Worm (Caenorhabditis elegans) whole organism, early embryonic: Measurements from ENCODE around the gene pot-1.

ENCODE experiments used
- B0310.2 ChIP-seq: sonication (generic microtip); optimal IDR thresholded peaks from 2 replicates; lab custom pipeline; 2016; ENCODE audit warnings: mild to moderate bottlenecking, missing genetic modification characterization, missing compliant biosample characterization
- F13C5.2 ChIP-seq: sonication (generic microtip); optimal IDR thresholded peaks from 2 replicates; lab custom pipeline; 2017; ENCODE audit warnings: mild to moderate bottlenecking, missing genetic modification characterization, inconsistent platforms, missing compliant biosample characterization
- aly-1 ChIP-seq: sonication (generic microtip); optimal IDR thresholded peaks from 2 replicates; lab custom pipeline; 2016; ENCODE audit warnings: missing genetic modification characterization, missing compliant biosample characterization
- ama-1 ChIP-seq: fragments of 150-350 bp; optimal IDR thresholded peaks from 2 replicates; lab custom pipeline; 2014
- ceh-13 ChIP-seq: fragments of 200-800 bp; sonication (Bioruptor generic); optimal IDR thresholded peaks from 2 replicates; lab custom pipeline; 2018; ENCODE audit warnings: mild to moderate bottlenecking, missing genetic modification characterization, missing compliant biosample characterization
- ceh-36 ChIP-seq: sonication (generic microtip); optimal IDR thresholded peaks from 2 replicates; lab custom pipeline; 2016; ENCODE audit warnings: missing genetic modification characterization, inconsistent platforms, missing compliant biosample characterization
- flt-1 ChIP-seq: fragments of 200-800 bp; sonication (Bioruptor generic); IDR thresholded peaks from 2 replicates; pipeline ENCODE4 v1.3.6; 2022; ENCODE audit warnings: missing genetic modification characterization, missing compliant biosample characterization
- hmbx-1 ChIP-seq: sonication (generic microtip); optimal IDR thresholded peaks from 2 replicates; lab custom pipeline; 2016; ENCODE audit warnings: mild to moderate bottlenecking, missing genetic modification characterization, missing compliant biosample characterization
- hmg-4 ChIP-seq: fragments of 200-800 bp; sonication (Bioruptor generic); optimal IDR thresholded peaks from 2 replicates; lab custom pipeline; 2018; ENCODE audit warnings: mild to moderate bottlenecking, missing genetic modification characterization, missing compliant biosample characterization
- hnd-1 ChIP-seq: sonication (generic microtip); optimal IDR thresholded peaks from 2 replicates; lab custom pipeline; 2016; ENCODE audit warnings: missing genetic modification characterization, missing compliant biosample characterization
- scrt-1 ChIP-seq: fragments of 200-800 bp; sonication (Bioruptor generic); IDR thresholded peaks from 2 replicates; pipeline ENCODE4 v1.3.6; 2022; ENCODE audit warnings: missing genetic modification characterization, missing compliant biosample characterization
- sea-1 ChIP-seq: fragments of 200-800 bp; sonication (Bioruptor generic); conservative IDR thresholded peaks from 2 replicates; pipeline ENCODE4 v1.3.6; 2022; ENCODE audit warnings: missing genetic modification characterization, missing compliant biosample characterization
- tbx-11 ChIP-seq: fragments of 200-800 bp; sonication (Bioruptor generic); IDR thresholded peaks from 2 replicates; pipeline ENCODE4 v1.3.6; 2022; ENCODE audit warnings: missing genetic modification characterization, missing compliant biosample characterization
- tra-4 ChIP-seq: sonication (generic microtip); optimal IDR thresholded peaks from 2 replicates; lab custom pipeline; 2017; ENCODE audit warnings: missing genetic modification characterization, missing compliant biosample characterization

DNA sequence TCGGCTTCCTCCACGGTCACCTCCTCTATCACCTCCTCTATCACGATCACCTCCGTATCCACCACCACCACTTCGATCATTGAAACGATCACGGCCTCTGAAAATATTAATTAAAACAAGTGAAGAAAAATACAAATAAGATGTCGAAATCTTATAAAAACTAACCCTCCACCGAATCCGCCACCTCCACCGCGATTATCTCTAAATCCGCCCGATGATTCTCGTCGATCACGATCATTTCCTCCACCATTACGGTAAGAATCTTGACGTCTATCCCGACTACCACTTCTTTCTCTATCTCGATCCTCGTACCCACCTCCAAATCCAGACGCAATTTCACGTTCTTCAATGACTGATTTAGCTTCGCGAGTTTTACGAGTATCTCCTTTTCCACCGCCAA, 25.8 kb upstream of the pot-1 start:
- no peak for TF ChIP-seq ama-1
- TF ChIP-seq hnd-1 (tag; lab: Kevin White, UChicago) = no peak
- TF ChIP-seq ceh-36 = no peak
- TF ChIP-seq hmg-4 (GFP tag; lab: Kevin White, UChicago) = no peak
- no peak for TF ChIP-seq flt-1 (GFP tag; lab: Robert Waterston, UW)
- TF ChIP-seq scrt-1 = no peak
- TF ChIP-seq ceh-13 (GFP tag; lab: Kevin White, UChicago) = no peak
- no peak for TF ChIP-seq sea-1
- TF ChIP-seq aly-1 (tag; lab: Kevin White, UChicago) = no peak
- TF ChIP-seq F13C5.2 (tag; lab: Kevin White, UChicago) = no peak
- TF ChIP-seq tbx-11 (GFP tag; lab: Robert Waterston, UW) = no peak
- TF ChIP-seq tra-4 (tag; lab: Kevin White, UChicago) = no peak
- TF ChIP-seq hmbx-1 (tag; lab: Kevin White, UChicago) = no peak
- no peak for TF ChIP-seq B0310.2 (tag; lab: Kevin White, UChicago)
